Worm (Caenorhabditis elegans) whole organism, L4 larva: ENCODE results near the gene lsy-27.

Source experiments
- ama-1 ChIP-seq: fragments of 150-350 bp; optimal IDR thresholded peaks from 2 replicates; lab custom pipeline; 2014; ENCODE audit warnings: inconsistent platforms, mixed read lengths
- attf-4 ChIP-seq: sonication (generic microtip); optimal IDR thresholded peaks from 3 replicates; lab custom pipeline; 2017; ENCODE audit warnings: missing biosample characterization, missing genetic modification characterization
- egl-43 ChIP-seq: fragments of 200-800 bp; sonication (Bioruptor generic); IDR thresholded peaks from 2 replicates; pipeline ENCODE4 v1.3.6; 2022; ENCODE audit warnings: missing genetic modification reagents, missing genetic modification characterization, missing compliant biosample characterization
- fkh-10 ChIP-seq: fragments of 150-350 bp; optimal IDR thresholded peaks from 2 replicates; lab custom pipeline; 2014; ENCODE audit warnings: missing biosample characterization, missing genetic modification reagents, missing genetic modification characterization
- lin-13 ChIP-seq: fragments of 150-350 bp; optimal IDR thresholded peaks from 2 replicates; lab custom pipeline; 2014; ENCODE audit warnings: missing biosample characterization, missing genetic modification reagents, missing genetic modification characterization
- mdl-1 ChIP-seq, 2 experiments: fragments of 150-350 bp in 1 of 2; sonication (generic microtip) in 1 of 2; optimal IDR thresholded peaks; 2 replicates each; lab custom pipeline; 2014 to 2017; ENCODE audit warnings: missing biosample characterization in 2 of 2, missing genetic modification characterization in 2 of 2
- snpc-4 ChIP-seq: fragments of 150-350 bp; optimal IDR thresholded peaks from 2 replicates; lab custom pipeline; 2014; ENCODE audit warnings: missing biosample characterization, missing genetic modification characterization
- unc-130 ChIP-seq: sonication (generic microtip); optimal IDR thresholded peaks from 2 replicates; lab custom pipeline; 2016; ENCODE audit warnings: missing genetic modification reagents, missing genetic modification characterization, missing compliant biosample characterization
- unc-62 ChIP-seq, 3 experiments: fragments of 150-350 bp in 1 of 3; sonication (generic microtip); optimal IDR thresholded peaks in 2 of 3; peaks in 1 of 3; 1 replicate in 1 of 3; 2 replicates in 2 of 3; lab custom pipeline; 2014 to 2017; ENCODE audit warnings: missing biosample characterization in 3 of 3, missing genetic modification characterization in 3 of 3, missing genetic modification reagents in 3 of 3, missing genotype in 1 of 3

ce11 chrV:17328497-17328896 is 21.5 kb downstream of the lsy-27 start, which contains the start of gene srg-44:
- no peak for TF ChIP-seq ama-1 (lab: Kevin White, UChicago)
- TF ChIP-seq egl-43 (GFP tag; lab: Robert Waterston, UW), result no peak
- TF ChIP-seq attf-4 (tag; lab: Kevin White, UChicago), result no peak
- TF ChIP-seq unc-130, result no peak
- no peak for TF ChIP-seq lin-13 (GFP tag; lab: Kevin White, UChicago)
- no peak for TF ChIP-seq mdl-1 (tag; optimal IDR thresholded peaks at IDR 0.05; lab: Kevin White, UChicago)
- no peak for TF ChIP-seq fkh-10 (GFP tag; lab: Kevin White, UChicago)
- no peak for TF ChIP-seq unc-62 (GFP tag; optimal IDR thresholded peaks at IDR 0.05 in 1 of 2; lab: Kevin White, UChicago)
- no peak for TF ChIP-seq unc-62 (tag; optimal IDR thresholded peaks at IDR 0.05; lab: Kevin White, UChicago)
- no peak for TF ChIP-seq snpc-4 (tag; lab: Kevin White, UChicago)
